Fruit fly (Drosophila melanogaster) whole organism, embryonic: Measurements from ENCODE around the gene CG33511.
A peak's percentile ranks its signal among the peaks of the same experiment; 100 is the strongest.

Source experiments
- ATbp ChIP-seq: fragments of 200-800 bp; sonication (Bioruptor generic); optimal IDR thresholded peaks from 2 replicates; lab custom pipeline; 2017; ENCODE audit warnings: missing biosample characterization, mild to moderate bottlenecking, missing genetic modification characterization, missing genetic modification reagents
- B-H1 ChIP-seq: fragments of 200-800 bp; sonication (Bioruptor generic); IDR thresholded peaks from 3 replicates; pipeline ENCODE4 v1.3.6; 2022; ENCODE audit warnings: missing biosample characterization, missing genetic modification characterization
- CG10147 ChIP-seq: fragments of 200-800 bp; sonication (Bioruptor generic); optimal IDR thresholded peaks from 2 replicates; lab custom pipeline; 2019; ENCODE audit warnings: missing biosample characterization, mild to moderate bottlenecking, missing genetic modification characterization, moderate library complexity
- CG10321 ChIP-seq: fragments of 200-800 bp; sonication (Bioruptor generic); IDR thresholded peaks from 2 replicates; pipeline ENCODE4 v1.3.6; 2022; ENCODE audit warnings: missing biosample characterization, missing genetic modification characterization
- CG10366 ChIP-seq: fragments of 200-800 bp; sonication (Bioruptor generic); IDR thresholded peaks from 2 replicates; pipeline ENCODE4 v1.3.6; 2022; ENCODE audit warnings: missing biosample characterization, missing genetic modification characterization
- CG10462 ChIP-seq: fragments of 200-800 bp; sonication (Bioruptor generic); optimal IDR thresholded peaks from 2 replicates; lab custom pipeline; 2016; ENCODE audit warnings: missing biosample characterization, missing genetic modification characterization
- CG11456 ChIP-seq: fragments of 200-800 bp; sonication (Bioruptor generic); IDR thresholded peaks from 3 replicates; pipeline ENCODE4 v1.3.6; 2022; ENCODE audit warnings: missing biosample characterization, missing genetic modification characterization
- CG12219 ChIP-seq: fragments of 200-800 bp; sonication (Bioruptor generic); optimal IDR thresholded peaks from 3 replicates; lab custom pipeline; 2018; ENCODE audit warnings: missing biosample characterization, mild to moderate bottlenecking, missing genetic modification characterization
- CG12769 ChIP-seq: fragments of 200-800 bp; sonication (Bioruptor generic); optimal IDR thresholded peaks from 2 replicates; lab custom pipeline; 2019; ENCODE audit warnings: missing biosample characterization, mild to moderate bottlenecking, missing genetic modification characterization, moderate library complexity
- CG13287 ChIP-seq: fragments of 200-800 bp; sonication (Bioruptor generic); IDR thresholded peaks from 2 replicates; pipeline ENCODE4 v1.3.6; 2022; ENCODE audit warnings: missing biosample characterization, missing genetic modification characterization; ENCODE audit not compliant: partially characterized antibody
- CG13894 ChIP-seq: fragments of 200-800 bp; sonication (Bioruptor generic); optimal IDR thresholded peaks from 3 replicates; lab custom pipeline; 2018; ENCODE audit warnings: missing biosample characterization, mild to moderate bottlenecking, missing genetic modification characterization, moderate library complexity
- CG14860 ChIP-seq: fragments of 200-800 bp; sonication (Bioruptor generic); IDR thresholded peaks from 3 replicates; pipeline ENCODE4 v1.3.6; 2022; ENCODE audit warnings: missing biosample characterization, missing genetic modification characterization; ENCODE audit not compliant: partially characterized antibody
- CG16815 ChIP-seq: fragments of 200-800 bp; sonication (Bioruptor generic); optimal IDR thresholded peaks from 3 replicates; lab custom pipeline; 2017; ENCODE audit warnings: missing biosample characterization, mild to moderate bottlenecking, missing genetic modification characterization
- CG17328 ChIP-seq: fragments of 200-800 bp; sonication (Bioruptor generic); IDR thresholded peaks from 2 replicates; pipeline ENCODE4 v1.3.6; 2022; ENCODE audit warnings: missing biosample characterization, missing genetic modification characterization
- CG17359 ChIP-seq: fragments of 200-800 bp; sonication (Bioruptor generic); optimal IDR thresholded peaks from 3 replicates; lab custom pipeline; 2018; ENCODE audit warnings: missing biosample characterization, mild to moderate bottlenecking, missing genetic modification characterization, moderate library complexity
- CG17802 ChIP-seq: fragments of 200-800 bp; sonication (Bioruptor generic); optimal IDR thresholded peaks from 2 replicates; lab custom pipeline; 2018; ENCODE audit warnings: missing biosample characterization, mild to moderate bottlenecking, missing genetic modification characterization, moderate library complexity
- CG17829 ChIP-seq: fragments of 200-800 bp; optimal IDR thresholded peaks from 2 replicates; lab custom pipeline; 2019; ENCODE audit warnings: missing biosample characterization, mild to moderate bottlenecking, missing genetic modification characterization, moderate library complexity
- CG30431 ChIP-seq: fragments of 200-800 bp; sonication (Bioruptor generic); optimal IDR thresholded peaks from 2 replicates; lab custom pipeline; 2017; ENCODE audit warnings: missing biosample characterization, missing genetic modification characterization
- CG4854 ChIP-seq: fragments of 200-800 bp; sonication (Bioruptor generic); optimal IDR thresholded peaks from 2 replicates; lab custom pipeline; 2016; ENCODE audit warnings: missing biosample characterization, missing genetic modification characterization, inconsistent platforms
- CG8089 ChIP-seq: fragments of 200-800 bp; sonication (Bioruptor generic); optimal IDR thresholded peaks from 3 replicates; lab custom pipeline; 2016; ENCODE audit warnings: missing biosample characterization, missing genetic modification characterization
- CG8281 ChIP-seq: fragments of 200-800 bp; sonication (Bioruptor generic); optimal IDR thresholded peaks from 2 replicates; lab custom pipeline; 2018; ENCODE audit warnings: missing biosample characterization, mild to moderate bottlenecking, missing genetic modification characterization, moderate library complexity
- CG8290 ChIP-seq, 3 experiments: fragments of 200-800 bp; sonication (Bioruptor generic); optimal IDR thresholded peaks; 2 replicates each; lab custom pipeline; 2016 to 2019; ENCODE audit warnings: missing biosample characterization in 3 of 3, missing genetic modification characterization in 3 of 3, mild to moderate bottlenecking in 2 of 3, moderate library complexity in 1 of 3
- CkIIα-i1 ChIP-seq: fragments of 200-800 bp; sonication (Bioruptor generic); IDR thresholded peaks from 2 replicates; pipeline ENCODE4 v1.3.6; 2022; ENCODE audit warnings: missing biosample characterization, missing genetic modification characterization
- Dip3 ChIP-seq: fragments of 200-800 bp; sonication (Bioruptor generic); optimal IDR thresholded peaks from 3 replicates; lab custom pipeline; 2016; ENCODE audit warnings: missing biosample characterization, missing genetic modification characterization
- Gug ChIP-seq: fragments of 200-800 bp; sonication (Bioruptor generic); IDR thresholded peaks from 4 replicates; pipeline ENCODE4 v1.3.6; 2022; ENCODE audit warnings: missing biosample characterization, missing genetic modification characterization
- NC2β ChIP-seq: fragments of 200-800 bp; sonication (Bioruptor generic); optimal IDR thresholded peaks from 2 replicates; lab custom pipeline; 2016; ENCODE audit warnings: missing biosample characterization, missing genetic modification characterization
- NK7.1 ChIP-seq: fragments of 200-800 bp; sonication (Bioruptor generic); optimal IDR thresholded peaks from 3 replicates; lab custom pipeline; 2016; ENCODE audit warnings: missing biosample characterization, missing genetic modification characterization
- Nf-YC ChIP-seq: fragments of 200-800 bp; optimal IDR thresholded peaks from 3 replicates; lab custom pipeline; 2019; ENCODE audit warnings: missing biosample characterization, mild to moderate bottlenecking, missing genetic modification characterization, moderate library complexity
- NfI ChIP-seq: fragments of 200-800 bp; sonication (Bioruptor generic); optimal IDR thresholded peaks from 3 replicates; lab custom pipeline; 2018; ENCODE audit warnings: missing biosample characterization, mild to moderate bottlenecking, missing genetic modification characterization, moderate library complexity
- Sin3A ChIP-seq: fragments of >200 bp; optimal IDR thresholded peaks from 2 replicates; lab custom pipeline; 2018
- ab ChIP-seq: fragments of 200-800 bp; sonication (Bioruptor generic); optimal IDR thresholded peaks from 2 replicates; lab custom pipeline; 2016; ENCODE audit warnings: missing biosample characterization, missing genetic modification characterization
- ase ChIP-seq: fragments of 200-800 bp; sonication (Bioruptor generic); IDR thresholded peaks from 3 replicates; pipeline ENCODE4 v1.3.6; 2022; ENCODE audit warnings: missing biosample characterization, missing genetic modification characterization
- bbx ChIP-seq: fragments of 200-800 bp; sonication (Bioruptor generic); IDR thresholded peaks from 2 replicates; pipeline ENCODE4 v1.3.6; 2022; ENCODE audit warnings: missing biosample characterization, missing genetic modification characterization; ENCODE audit not compliant: partially characterized antibody
- bcd ChIP-seq: fragments of 200-800 bp; sonication (Bioruptor generic); optimal IDR thresholded peaks from 2 replicates; lab custom pipeline; 2017; ENCODE audit warnings: missing biosample characterization, mild to moderate bottlenecking, missing genetic modification characterization
- btn ChIP-seq: fragments of 200-800 bp; sonication (Bioruptor generic); optimal IDR thresholded peaks from 2 replicates; lab custom pipeline; 2016; ENCODE audit warnings: missing biosample characterization, missing genetic modification characterization
- chinmo ChIP-seq: fragments of 200-800 bp; sonication (Bioruptor generic); IDR thresholded peaks from 4 replicates; pipeline ENCODE4 v1.3.6; 2022; ENCODE audit warnings: missing biosample characterization, missing genetic modification characterization; ENCODE audit not compliant: partially characterized antibody
- crp ChIP-seq, 2 experiments: fragments of 200-800 bp; sonication (Bioruptor generic); optimal IDR thresholded peaks; 2 replicates in 1 of 2; 3 replicates in 1 of 2; lab custom pipeline; 2017; ENCODE audit warnings: missing biosample characterization in 2 of 2, missing genetic modification characterization in 2 of 2, mild to moderate bottlenecking in 1 of 2, moderate library complexity in 1 of 2
- dimm ChIP-seq: fragments of 200-800 bp; sonication (Bioruptor generic); IDR thresholded peaks from 2 replicates; pipeline ENCODE4 v1.3.6; 2022; ENCODE audit warnings: missing biosample characterization, missing genetic modification characterization
- disco-r ChIP-seq: fragments of 200-800 bp; sonication (Bioruptor generic); optimal IDR thresholded peaks from 2 replicates; lab custom pipeline; 2016; ENCODE audit warnings: missing biosample characterization, missing genetic modification characterization
- dpn ChIP-seq, 2 experiments: fragments of 200-800 bp; sonication (Bioruptor generic); optimal IDR thresholded peaks; 3 replicates each; lab custom pipeline; 2016; ENCODE audit warnings: missing biosample characterization in 2 of 2, missing genetic modification characterization in 2 of 2
- lilli ChIP-seq: fragments of 200-800 bp; sonication (Bioruptor generic); optimal IDR thresholded peaks from 3 replicates; lab custom pipeline; 2016; ENCODE audit warnings: missing biosample characterization, missing genetic modification characterization
- oc ChIP-seq: fragments of 200-800 bp; sonication (Bioruptor generic); optimal IDR thresholded peaks from 2 replicates; lab custom pipeline; 2018; ENCODE audit warnings: missing biosample characterization, mild to moderate bottlenecking, missing genetic modification characterization, moderate library complexity
- rib ChIP-seq: fragments of 200-800 bp; sonication (Bioruptor generic); IDR thresholded peaks from 2 replicates; pipeline ENCODE4 v1.3.6; 2022; ENCODE audit warnings: missing biosample characterization, missing genetic modification characterization
- run ChIP-seq: fragments of 200-800 bp; sonication (Bioruptor generic); optimal IDR thresholded peaks from 3 replicates; lab custom pipeline; 2018; ENCODE audit warnings: missing biosample characterization, mild to moderate bottlenecking, missing genetic modification characterization
- scrt ChIP-seq: fragments of 200-800 bp; sonication (Bioruptor generic); optimal IDR thresholded peaks from 2 replicates; lab custom pipeline; 2018; ENCODE audit warnings: missing biosample characterization, mild to moderate bottlenecking, missing genetic modification characterization, moderate library complexity
- stc ChIP-seq: fragments of 200-800 bp; sonication (Bioruptor generic); IDR thresholded peaks from 2 replicates; pipeline ENCODE4 v1.3.6; 2022; ENCODE audit warnings: missing biosample characterization, missing genetic modification characterization
- tgo ChIP-seq: fragments of 200-800 bp; sonication (Bioruptor generic); IDR thresholded peaks from 3 replicates; pipeline ENCODE4 v1.3.6; 2022; ENCODE audit warnings: missing biosample characterization, missing genetic modification characterization
- trh ChIP-seq: fragments of 200-800 bp; sonication (Bioruptor generic); optimal IDR thresholded peaks from 2 replicates; lab custom pipeline; 2016; ENCODE audit warnings: missing biosample characterization, missing genetic modification characterization
- vfl ChIP-seq: fragments of 200-800 bp; sonication (Bioruptor generic); optimal IDR thresholded peaks from 2 replicates; lab custom pipeline; 2016; ENCODE audit warnings: missing biosample characterization, missing genetic modification characterization
- zen ChIP-seq: fragments of 200-800 bp; sonication (Bioruptor generic); optimal IDR thresholded peaks from 3 replicates; lab custom pipeline; 2018; ENCODE audit warnings: missing biosample characterization, mild to moderate bottlenecking, missing genetic modification characterization, moderate library complexity
- zfh2 ChIP-seq: fragments of 200-800 bp; sonication (Bioruptor generic); optimal IDR thresholded peaks from 2 replicates; lab custom pipeline; 2016; ENCODE audit warnings: missing biosample characterization, missing genetic modification characterization

Gene CG33511

DNA sequence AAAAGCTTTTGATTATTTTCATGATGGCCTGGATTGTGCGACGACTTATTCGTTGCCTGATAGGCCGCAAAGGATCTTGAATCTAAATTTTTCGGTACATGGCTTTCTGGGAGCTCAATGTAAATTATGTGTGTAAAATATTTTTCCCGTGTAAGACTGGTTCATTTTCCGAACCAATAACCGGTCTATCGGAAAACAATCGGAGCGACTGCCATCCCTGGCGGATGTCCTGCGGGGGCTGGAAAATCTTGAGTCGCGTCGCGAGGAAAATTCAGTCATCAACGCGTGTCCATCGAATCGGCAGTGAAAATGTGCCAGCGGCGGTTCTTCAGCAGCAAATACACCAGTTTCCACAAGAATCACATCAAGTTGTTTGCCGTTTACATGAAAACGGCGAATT, 22.0 kb upstream of the CG33511 start, which contains the start of the genes CG46307 and Nhe2 (continued):
- TF ChIP-seq B-H1 = 0 out of 3 replicates have a peak, but pooled peaks have one; percentile 16
- no peak for TF ChIP-seq btn
- no peak for TF ChIP-seq CG12769
- TF ChIP-seq crp (GFP tag; optimal IDR thresholded peaks at IDR 0.05; lab: Kevin White, UChicago) = no peak
- no peak for TF ChIP-seq Gug (GFP tag; lab: Robert Waterston, UW)
- no peak for TF ChIP-seq Nf-YC (tag; lab: Kevin White, UChicago)
- no peak for TF ChIP-seq rib (GFP tag; lab: Robert Waterston, UW)
- TF ChIP-seq CG17829 (tag; lab: Kevin White, UChicago) = no peak
- TF ChIP-seq dimm (GFP tag; lab: Robert Waterston, UW) = no peak
- TF ChIP-seq NC2β (GFP tag; lab: Kevin White, UChicago) = no peak
- no peak for TF ChIP-seq ATbp (GFP tag; lab: Kevin White, UChicago)
- TF ChIP-seq CG10321 (GFP tag; lab: Robert Waterston, UW) = no peak
- TF ChIP-seq bbx (GFP tag; lab: Robert Waterston, UW) = no peak
- TF ChIP-seq zen (tag; lab: Kevin White, UChicago) = no peak
- TF ChIP-seq NK7.1 = no peak
- no peak for TF ChIP-seq NfI (GFP tag; lab: Kevin White, UChicago)
- no peak for TF ChIP-seq ab (GFP tag; lab: Kevin White, UChicago)
- TF ChIP-seq lilli = no peak
- TF ChIP-seq disco-r = no peak
- no peak for TF ChIP-seq CG14860
- TF ChIP-seq CG4854 = no peak
- no peak for TF ChIP-seq CG17328 (GFP tag; lab: Robert Waterston, UW)
- no peak for TF ChIP-seq CG8290 (GFP tag; optimal IDR thresholded peaks at IDR 0.05; lab: Kevin White, UChicago)
- peak in 1 of 2 experiments; percentile 31 for TF ChIP-seq CG8290 (tag; optimal IDR thresholded peaks at IDR 0.05; lab: Kevin White, UChicago)
- no peak; the same call in 2 of the 3 replicates for TF ChIP-seq tgo (GFP tag; lab: Robert Waterston, UW)
- no peak for TF ChIP-seq CG17359 (tag; lab: Kevin White, UChicago)
- no peak for TF ChIP-seq CG10462 (GFP tag; lab: Kevin White, UChicago)
- TF ChIP-seq CG13894 (tag; lab: Kevin White, UChicago) = no peak
- TF ChIP-seq CG13287 = no peak
- TF ChIP-seq zfh2 (GFP tag; lab: Kevin White, UChicago) = no peak
- no peak for TF ChIP-seq CG8281 (tag; lab: Kevin White, UChicago)
- TF ChIP-seq trh (GFP tag; lab: Kevin White, UChicago) = no peak
- TF ChIP-seq CG8089 (GFP tag; lab: Kevin White, UChicago) = no peak
- TF ChIP-seq CG16815 (GFP tag; lab: Kevin White, UChicago) = no peak
- peak; percentile 5 for TF ChIP-seq scrt (GFP tag; lab: Kevin White, UChicago)
- TF ChIP-seq CG10366 (GFP tag; lab: Robert Waterston, UW) = no peak
- no peak for TF ChIP-seq run (tag; lab: Kevin White, UChicago)
- no peak for TF ChIP-seq CG10147 (GFP tag; lab: Kevin White, UChicago)
- TF ChIP-seq bcd (GFP tag; lab: Kevin White, UChicago) = no peak
- TF ChIP-seq CG17802 (tag; lab: Kevin White, UChicago) = no peak
- no peak for TF ChIP-seq CG12219 (GFP tag; lab: Kevin White, UChicago)
- TF ChIP-seq chinmo (GFP tag; lab: Robert Waterston, UW) = no peak
- TF ChIP-seq ase = no peak
- TF ChIP-seq stc = no peak
- no peak for TF ChIP-seq vfl
- no peak for TF ChIP-seq Dip3 (GFP tag; lab: Kevin White, UChicago)
- TF ChIP-seq oc = no peak
- TF ChIP-seq Sin3A = no peak
- TF ChIP-seq CkIIα-i1 (GFP tag; lab: Robert Waterston, UW) = no peak
- TF ChIP-seq CG11456 = no peak
- TF ChIP-seq dpn (GFP tag; optimal IDR thresholded peaks at IDR 0.05; lab: Kevin White, UChicago) = no peak
- TF ChIP-seq CG30431 = no peak
